Fruit fly (Drosophila melanogaster) whole organism, adult: ENCODE measurements around the gene Sytbeta.

Experiments used
- CG11617 ChIP-seq: fragments of 200-800 bp; sonication (Bioruptor generic); optimal IDR thresholded peaks from 2 replicates; lab custom pipeline; 2017; ENCODE audit warnings: mild to moderate bottlenecking, missing biosample characterization, missing genetic modification reagents, missing genetic modification characterization
- CG12768 ChIP-seq: fragments of 200-800 bp; sonication (Bioruptor generic); optimal IDR thresholded peaks from 2 replicates; lab custom pipeline; 2017; ENCODE audit warnings: missing biosample characterization, missing genetic modification characterization, mild to moderate bottlenecking, moderate library complexity, missing genetic modification reagents
- CG14711 ChIP-seq: fragments of 200-800 bp; sonication (Bioruptor generic); optimal IDR thresholded peaks from 2 replicates; lab custom pipeline; 2018; ENCODE audit warnings: missing biosample characterization, mild to moderate bottlenecking, missing genetic modification characterization, moderate library complexity
- CG1620 ChIP-seq: fragments of 200-800 bp; sonication (Bioruptor generic); optimal IDR thresholded peaks from 2 replicates; lab custom pipeline; 2016; ENCODE audit warnings: missing biosample characterization, missing genetic modification characterization
- CG33017 ChIP-seq: fragments of 200-800 bp; sonication (Bioruptor generic); optimal IDR thresholded peaks from 2 replicates; lab custom pipeline; 2018; ENCODE audit warnings: missing biosample characterization, mild to moderate bottlenecking, missing genetic modification characterization, moderate library complexity
- CG5204 ChIP-seq: fragments of 200-800 bp; sonication (Bioruptor generic); optimal IDR thresholded peaks from 2 replicates; lab custom pipeline; 2016; ENCODE audit warnings: missing biosample characterization, missing genetic modification characterization
- CG7045 ChIP-seq: fragments of 200-800 bp; sonication (Bioruptor generic); optimal IDR thresholded peaks from 2 replicates; lab custom pipeline; 2017; ENCODE audit warnings: missing biosample characterization, mild to moderate bottlenecking, missing genetic modification characterization
- CG7101 ChIP-seq: fragments of 200-800 bp; sonication (Bioruptor generic); optimal IDR thresholded peaks from 2 replicates; lab custom pipeline; 2018; ENCODE audit warnings: missing biosample characterization, mild to moderate bottlenecking, missing genetic modification characterization, moderate library complexity
- Clk ChIP-seq: fragments of 200-800 bp; sonication (Bioruptor generic); optimal IDR thresholded peaks from 2 replicates; lab custom pipeline; 2017; ENCODE audit warnings: missing biosample characterization, missing genetic modification characterization
- Crg-1 ChIP-seq: fragments of 200-800 bp; sonication (Bioruptor generic); optimal IDR thresholded peaks from 2 replicates; lab custom pipeline; 2016; ENCODE audit warnings: missing biosample characterization, missing genetic modification characterization
- Hr96 ChIP-seq: fragments of 200-800 bp; sonication (Bioruptor generic); optimal IDR thresholded peaks from 2 replicates; lab custom pipeline; 2016; ENCODE audit warnings: missing biosample characterization, missing genetic modification characterization
- Mnt ChIP-seq: fragments of 200-800 bp; sonication (Bioruptor generic); optimal IDR thresholded peaks from 2 replicates; lab custom pipeline; 2016; ENCODE audit warnings: missing biosample characterization, mild to moderate bottlenecking, missing genetic modification characterization
- bab1 ChIP-seq: fragments of 200-800 bp; sonication (Bioruptor generic); optimal IDR thresholded peaks from 3 replicates; lab custom pipeline; 2019; ENCODE audit warnings: missing biosample characterization, mild to moderate bottlenecking, missing genetic modification characterization, moderate library complexity
- cic ChIP-seq: fragments of 200-800 bp; sonication (Bioruptor generic); optimal IDR thresholded peaks from 2 replicates; lab custom pipeline; 2017; ENCODE audit warnings: missing biosample characterization, mild to moderate bottlenecking, missing genetic modification characterization, moderate library complexity
- cnc ChIP-seq, 2 experiments: fragments of >200 bp; optimal IDR thresholded peaks; 2 replicates each; lab custom pipeline; 2017
- kay ChIP-seq: fragments of 200-800 bp; sonication (Bioruptor generic); peaks from one replicate; lab custom pipeline; 2016; ENCODE audit warnings: missing biosample characterization, missing genetic modification characterization, borderline replicate concordance
- ovo ChIP-seq: fragments of 200-800 bp; sonication (Bioruptor generic); optimal IDR thresholded peaks from 2 replicates; lab custom pipeline; 2016; ENCODE audit warnings: missing biosample characterization, missing genetic modification characterization
- pad ChIP-seq: fragments of 200-800 bp; sonication (Bioruptor generic); optimal IDR thresholded peaks from 3 replicates; lab custom pipeline; 2017; ENCODE audit warnings: missing biosample characterization, missing genetic modification characterization, mild to moderate bottlenecking, moderate library complexity, missing genetic modification reagents
- tj ChIP-seq: fragments of 200-800 bp; sonication (Bioruptor generic); optimal IDR thresholded peaks from 3 replicates; lab custom pipeline; 2017; ENCODE audit warnings: missing biosample characterization, mild to moderate bottlenecking, missing genetic modification characterization, moderate library complexity
- toe ChIP-seq: fragments of 200-800 bp; sonication (Bioruptor generic); optimal IDR thresholded peaks from 2 replicates; lab custom pipeline; 2016; ENCODE audit warnings: missing biosample characterization, missing genetic modification characterization

The Sytbeta gene

DNA sequence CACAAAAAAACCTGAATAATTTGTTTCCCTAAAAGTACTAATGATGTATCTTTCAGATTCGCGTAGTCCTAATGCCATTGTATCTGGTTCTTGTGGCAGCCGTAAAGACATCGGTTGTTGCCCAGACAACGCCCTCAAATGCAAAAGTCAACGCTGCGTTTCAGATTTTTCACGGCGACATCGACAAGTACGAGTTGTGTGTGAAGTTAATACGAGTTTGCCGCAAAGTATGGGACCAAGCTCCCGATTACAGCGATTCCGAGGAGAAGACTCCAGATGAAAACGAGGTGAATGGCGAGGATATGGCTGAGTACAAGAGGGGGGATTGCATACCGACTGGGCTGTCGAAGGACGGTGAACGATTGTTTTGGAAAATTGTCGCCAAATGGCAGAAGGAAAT is 84.7 kb downstream of the Sytbeta start:
- no peak for TF ChIP-seq toe (GFP tag; lab: Kevin White, UChicago)
- no peak for TF ChIP-seq cnc (optimal IDR thresholded peaks at IDR 0.05; lab: Kevin White, UChicago)
- no peak for TF ChIP-seq CG1620
- no peak for TF ChIP-seq CG7045 (GFP tag; lab: Kevin White, UChicago)
- TF ChIP-seq CG5204 (GFP tag; lab: Kevin White, UChicago): no peak
- no peak for TF ChIP-seq CG11617

DNA sequence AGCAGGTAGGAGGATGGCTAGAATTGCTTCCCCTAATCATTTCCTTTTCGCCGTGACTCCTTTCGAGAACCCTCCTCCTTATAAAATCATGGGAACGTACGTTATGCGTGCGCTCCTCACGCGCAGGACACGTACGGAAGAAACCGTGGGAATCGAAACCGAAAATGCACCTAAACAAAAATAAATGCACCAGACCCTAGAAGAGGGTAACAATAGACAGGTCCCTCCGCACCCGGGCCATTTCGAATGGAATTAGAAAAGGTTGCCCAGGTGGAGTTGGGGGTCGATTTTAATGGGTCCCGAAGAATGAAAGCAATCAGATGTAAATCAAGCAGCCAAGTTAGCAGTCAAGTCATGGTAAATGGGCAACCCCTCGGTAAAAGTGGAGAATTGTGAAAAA is 85.4 kb downstream of the Sytbeta start, which contains the start of gene CG3349:
Gene CG3349 (plus strand): TSS at position 289 of the 400 bp plus-strand sequence.
- TF ChIP-seq tj (no peak), Clk (GFP tag; lab: Kevin White, UChicago) (no peak), CG14711 (tag; lab: Kevin White, UChicago) (no peak), Mnt (GFP tag; lab: Kevin White, UChicago) (no peak), CG11617 (no peak)

DNA sequence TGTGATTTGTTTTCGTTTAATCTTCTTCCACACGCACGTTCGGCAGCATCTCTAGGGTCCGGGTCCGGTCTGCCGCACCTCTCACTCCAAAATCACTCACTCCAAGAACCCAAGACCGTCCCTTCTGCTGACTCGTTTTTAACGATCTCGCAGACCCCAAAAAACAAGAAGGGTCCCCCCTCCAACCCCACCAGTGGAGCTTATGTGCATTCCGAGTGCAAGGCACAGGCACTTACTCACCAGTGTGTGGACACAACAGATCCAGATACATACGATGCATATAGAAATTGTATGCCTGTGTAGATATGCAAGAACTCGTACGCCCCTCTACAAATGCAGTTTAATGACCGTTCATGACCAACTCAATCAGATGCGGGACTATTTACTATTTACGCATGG is 86.3 kb downstream of the Sytbeta start:
- TF ChIP-seq ovo (GFP tag; lab: Kevin White, UChicago) (no peak), CG5204 (GFP tag; lab: Kevin White, UChicago) (no peak), toe (GFP tag; lab: Kevin White, UChicago) (no peak), Mnt (GFP tag; lab: Kevin White, UChicago) (no peak), CG1620 (no peak), CG7101 (tag; lab: Kevin White, UChicago) (no peak), CG7045 (GFP tag; lab: Kevin White, UChicago) (no peak), cnc (optimal IDR thresholded peaks at IDR 0.05; lab: Kevin White, UChicago) (no peak), cic (GFP tag; lab: Kevin White, UChicago) (no peak), Clk (GFP tag; lab: Kevin White, UChicago) (no peak), bab1 (GFP tag; lab: Kevin White, UChicago) (no peak), CG11617 (no peak), CG14711 (tag; lab: Kevin White, UChicago) (no peak)

DNA sequence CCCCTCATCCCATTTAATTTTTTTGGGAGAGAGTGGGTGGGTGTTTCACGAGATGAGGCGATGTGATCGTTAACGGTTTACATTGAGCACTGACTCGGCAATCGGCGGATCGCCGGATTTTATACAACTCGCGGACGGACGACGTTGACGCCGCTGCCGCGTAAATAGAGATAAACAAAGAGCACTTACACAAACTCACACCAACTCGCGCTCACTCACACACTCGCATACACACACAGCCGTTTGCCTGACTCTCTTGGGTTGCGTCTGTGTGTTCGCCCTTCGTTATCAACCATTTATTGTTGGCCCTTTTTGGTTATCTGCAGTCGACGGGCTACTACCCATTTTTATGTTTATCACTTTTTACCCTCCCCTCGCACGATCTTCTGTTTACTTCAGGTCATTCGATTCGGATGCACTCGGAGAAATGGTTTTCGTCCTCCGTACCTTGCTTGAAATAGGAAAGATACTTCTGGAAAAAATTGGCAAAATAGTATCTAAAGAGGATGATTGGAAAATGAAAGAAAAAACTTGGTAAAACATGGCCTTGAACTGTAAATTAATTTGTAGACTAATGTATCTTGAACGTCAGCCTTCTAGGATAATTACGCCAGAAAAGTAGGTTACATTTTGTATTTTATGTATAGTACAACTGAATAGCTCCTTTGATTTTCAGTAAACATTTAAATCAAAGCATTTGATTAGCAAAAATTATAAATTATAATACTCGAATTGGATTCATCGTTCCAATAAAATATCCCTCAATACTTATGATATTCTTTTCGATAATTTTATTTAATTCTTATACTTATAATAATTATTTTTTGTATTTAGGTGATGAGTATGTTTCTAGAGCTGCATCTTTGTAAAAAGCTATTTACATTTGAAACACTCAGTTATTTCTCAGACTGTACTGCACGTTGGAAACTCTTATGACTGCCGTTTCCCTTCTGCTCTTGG is 87.0 kb downstream of the Sytbeta start:
- TF ChIP-seq cnc (optimal IDR thresholded peaks at IDR 0.05; lab: Kevin White, UChicago): no peak
- no peak for TF ChIP-seq CG1620
- TF ChIP-seq CG7101 (tag; lab: Kevin White, UChicago): no peak
- no peak for TF ChIP-seq kay (GFP tag; lab: Kevin White, UChicago)
- no peak for TF ChIP-seq ovo (GFP tag; lab: Kevin White, UChicago)
- TF ChIP-seq Crg-1: no peak
- no peak for TF ChIP-seq CG12768 (GFP tag; lab: Kevin White, UChicago)
- TF ChIP-seq pad: no peak
- TF ChIP-seq CG14711 (tag; lab: Kevin White, UChicago): no peak

DNA sequence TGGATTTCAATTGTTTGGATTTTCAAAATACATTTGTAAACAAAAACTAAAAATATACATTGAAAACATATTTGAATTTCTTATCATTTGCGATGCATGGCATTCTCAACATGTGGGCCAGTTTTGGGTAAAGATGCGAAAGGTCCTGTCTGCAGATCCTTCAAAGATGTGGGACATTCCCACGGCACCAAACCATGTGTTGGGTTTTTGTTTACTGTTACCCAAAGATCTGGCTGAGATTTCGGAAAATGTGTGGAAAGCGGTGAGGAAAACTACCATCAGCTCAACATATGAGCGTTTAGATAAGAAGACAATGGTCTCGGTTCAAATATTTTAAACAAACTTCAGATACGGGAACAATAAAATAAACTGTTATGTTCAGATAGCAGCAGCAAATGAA is 88.8 kb downstream of the Sytbeta start:
- no peak for TF ChIP-seq tj
- TF ChIP-seq CG7045 (GFP tag; lab: Kevin White, UChicago): no peak

DNA sequence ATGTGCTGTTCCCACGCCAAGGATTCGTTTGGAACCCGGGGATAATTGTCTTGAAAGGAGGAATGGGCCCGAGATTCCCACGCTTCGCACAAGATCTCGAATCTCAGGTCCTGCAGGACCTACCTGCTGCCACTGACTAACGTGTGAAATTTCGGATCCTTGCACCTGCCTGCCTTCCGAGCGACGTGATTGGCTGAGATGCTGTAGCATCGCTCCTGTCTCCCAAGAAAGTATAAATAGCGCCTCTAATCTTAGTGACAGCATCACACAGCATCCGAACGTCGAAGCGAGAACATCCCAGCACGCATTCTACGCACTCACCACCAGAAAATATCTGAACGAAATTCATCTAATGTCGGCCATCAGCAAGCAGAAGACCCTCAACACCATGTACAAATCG is 89.8 kb downstream of the Sytbeta start:
- no peak for TF ChIP-seq Hr96 (GFP tag; lab: Kevin White, UChicago)
- TF ChIP-seq Crg-1: no peak
- TF ChIP-seq CG14711 (tag; lab: Kevin White, UChicago): no peak
- no peak for TF ChIP-seq CG7101 (tag; lab: Kevin White, UChicago)
- TF ChIP-seq Mnt (GFP tag; lab: Kevin White, UChicago): no peak
- TF ChIP-seq cic (GFP tag; lab: Kevin White, UChicago): no peak
- no peak for TF ChIP-seq CG11617
- no peak for TF ChIP-seq kay (GFP tag; lab: Kevin White, UChicago)
- no peak for TF ChIP-seq pad
- TF ChIP-seq ovo (GFP tag; lab: Kevin White, UChicago): no peak
- no peak for TF ChIP-seq bab1 (GFP tag; lab: Kevin White, UChicago)
- no peak for TF ChIP-seq CG33017 (tag; lab: Kevin White, UChicago)
- no peak for TF ChIP-seq CG5204 (GFP tag; lab: Kevin White, UChicago)
- no peak for TF ChIP-seq CG1620
- no peak for TF ChIP-seq tj
- TF ChIP-seq cnc (optimal IDR thresholded peaks at IDR 0.05; lab: Kevin White, UChicago): no peak
- TF ChIP-seq toe (GFP tag; lab: Kevin White, UChicago): no peak
- no peak for TF ChIP-seq Clk (GFP tag; lab: Kevin White, UChicago)
- TF ChIP-seq CG7045 (GFP tag; lab: Kevin White, UChicago): no peak

DNA sequence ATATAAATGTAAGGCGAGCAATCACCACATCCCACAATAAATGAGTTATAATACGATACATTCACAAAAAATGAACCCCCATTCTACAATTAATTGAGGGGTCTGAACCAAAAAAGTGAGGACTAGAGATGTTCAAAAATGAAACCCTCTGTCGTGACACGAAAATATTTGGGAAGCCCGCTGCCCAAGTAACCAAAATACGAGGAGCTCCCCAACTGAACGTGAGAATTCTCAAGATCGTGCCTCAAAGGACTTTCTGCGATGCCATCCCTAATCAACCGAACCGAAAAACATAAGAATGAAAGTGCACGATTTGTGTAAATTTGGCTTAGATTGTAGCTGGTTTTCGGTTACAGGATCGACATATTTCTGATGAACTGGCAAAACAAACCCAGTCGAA is 90.3 kb downstream of the Sytbeta start, which contains the start of gene Ocho:
Gene Ocho (plus strand): TSS at position 336 of the 400 bp plus-strand sequence.
- no peak for TF ChIP-seq CG12768 (GFP tag; lab: Kevin White, UChicago)
- no peak for TF ChIP-seq ovo (GFP tag; lab: Kevin White, UChicago)
- no peak for TF ChIP-seq CG7101 (tag; lab: Kevin White, UChicago)
- TF ChIP-seq bab1 (GFP tag; lab: Kevin White, UChicago): no peak
- no peak for TF ChIP-seq pad
- TF ChIP-seq tj: no peak
- no peak for TF ChIP-seq toe (GFP tag; lab: Kevin White, UChicago)
- TF ChIP-seq Clk (GFP tag; lab: Kevin White, UChicago): no peak
- no peak for TF ChIP-seq kay (GFP tag; lab: Kevin White, UChicago)
- TF ChIP-seq Mnt (GFP tag; lab: Kevin White, UChicago): no peak
- TF ChIP-seq cic (GFP tag; lab: Kevin White, UChicago): no peak
- no peak for TF ChIP-seq CG14711 (tag; lab: Kevin White, UChicago)
- no peak for TF ChIP-seq cnc (optimal IDR thresholded peaks at IDR 0.05; lab: Kevin White, UChicago)
- no peak for TF ChIP-seq Hr96 (GFP tag; lab: Kevin White, UChicago)
- no peak for TF ChIP-seq CG1620
- no peak for TF ChIP-seq CG7045 (GFP tag; lab: Kevin White, UChicago)
